Fruit fly (Drosophila melanogaster): ENCODE measurements around the gene CHMP2B.

Gene CHMP2B

dm6 chr3L:5182255-5182993 lies 43.0 kb downstream of the CHMP2B start (continued):
- TF ChIP-seq bowl (GFP tag; IDR thresholded peaks at IDR 0.05) (no peak), CG6683 (GFP tag; optimal IDR thresholded peaks at IDR 0.05) (peak; percentile 31), pho (GFP tag; optimal IDR thresholded peaks at IDR 0.05) (no peak), CG6765 (GFP tag; optimal IDR thresholded peaks at IDR 0.05) (no peak), tll (GFP tag; optimal IDR thresholded peaks at IDR 0.05) (no peak), pum (GFP tag; optimal IDR thresholded peaks at IDR 0.05) (no peak), az2 (GFP tag; optimal IDR thresholded peaks at IDR 0.05) (peak; percentile 15), CG2889 (GFP tag; IDR thresholded peaks at IDR 0.05) (no peak), zfh2 (GFP tag; optimal IDR thresholded peaks at IDR 0.05) (peak; percentile 20), YL-1 (GFP tag; optimal IDR thresholded peaks at IDR 0.05) (no peak), chn (GFP tag; optimal IDR thresholded peaks at IDR 0.05) (peak; percentile 2), HmgD (GFP tag; optimal IDR thresholded peaks at IDR 0.05) (no peak), CG12299 (tag; optimal IDR thresholded peaks at IDR 0.05) (no peak), Dek (tag; optimal IDR thresholded peaks at IDR 0.05) (peak; percentile 34), tio (GFP tag; optimal IDR thresholded peaks at IDR 0.05) (peak; percentile 19), CG1233 (GFP tag; optimal IDR thresholded peaks at IDR 0.05) (peak; percentile 17), ap (GFP tag; IDR thresholded peaks at IDR 0.05) (no peak), Rfx (GFP tag; IDR thresholded peaks at IDR 0.05) (peak; percentile 55), CG15011 (GFP tag; optimal IDR thresholded peaks at IDR 0.05) (peak; percentile 7), E2f1 (GFP tag; IDR thresholded peaks at IDR 0.05) (no peak), yki (optimal IDR thresholded peaks at IDR 0.05) (no peak), sc (optimal IDR thresholded peaks at IDR 0.05) (no peak), sc (GFP tag; optimal IDR thresholded peaks at IDR 0.05) (no peak), Pdp1 (GFP tag; optimal IDR thresholded peaks at IDR 0.05) (no peak), al (GFP tag; IDR thresholded peaks at IDR 0.05) (no peak), fru (optimal IDR thresholded peaks at IDR 0.05) (no peak), ERR (GFP tag; optimal IDR thresholded peaks at IDR 0.05) (no peak), odd (GFP tag; optimal IDR thresholded peaks at IDR 0.05) (no peak), CG6272 (GFP tag; IDR thresholded peaks at IDR 0.05) (no peak), Fer3 (tag; optimal IDR thresholded peaks at IDR 0.05) (peak; percentile 36), PHDP (tag; optimal IDR thresholded peaks at IDR 0.05) (peak; percentile 59), kay (GFP tag; optimal IDR thresholded peaks at IDR 0.05) (no peak), CG2712 (tag; optimal IDR thresholded peaks at IDR 0.05) (peak; percentile 57), CG1602 (GFP tag; optimal IDR thresholded peaks at IDR 0.05) (no peak), Hmx (GFP tag; optimal IDR thresholded peaks at IDR 0.05) (no peak), CG6813 (GFP tag; optimal IDR thresholded peaks at IDR 0.05) (no peak), CG9876 (GFP tag; optimal IDR thresholded peaks at IDR 0.05) (no peak), CoRest (tag; optimal IDR thresholded peaks at IDR 0.05) (peak; percentile 36), Hr3 (GFP tag; optimal IDR thresholded peaks at IDR 0.05) (peak; percentile 39), shn (GFP tag; optimal IDR thresholded peaks at IDR 0.05) (no peak), inv (GFP tag; IDR thresholded peaks at IDR 0.05; ENCODE audit: partially characterized antibody) (no peak), mam (GFP tag; optimal IDR thresholded peaks at IDR 0.05) (peak; percentile 14), mld (GFP tag; IDR thresholded peaks at IDR 0.05; ENCODE audit: partially characterized antibody) (no peak), CG10654 (GFP tag; optimal IDR thresholded peaks at IDR 0.05) (no peak), CG1792 (GFP tag; optimal IDR thresholded peaks at IDR 0.05) (no peak), da (GFP tag; optimal IDR thresholded peaks at IDR 0.05) (no peak), CG10979 (tag; optimal IDR thresholded peaks at IDR 0.05) (peak; percentile 41), eve (GFP tag; optimal IDR thresholded peaks at IDR 0.05) (peak in 1 of 2 experiments; percentile 49), HLHmδ (GFP tag; optimal IDR thresholded peaks at IDR 0.05) (no peak), dysf (GFP tag; IDR thresholded peaks at IDR 0.05) (peak; percentile 67; the same call in 2 of the 3 replicates), Usf (GFP tag; optimal IDR thresholded peaks at IDR 0.05) (no peak)

Data from whole organism, embryonic.